Fruit fly (Drosophila melanogaster): Measurements from ENCODE around the gene Root.

- TF ChIP-seq HLH106 (tag; optimal IDR thresholded peaks at IDR 0.05) = no peak
- TF ChIP-seq ey (GFP tag; optimal IDR thresholded peaks at IDR 0.05) = no peak
- no peak for TF ChIP-seq CrebA (GFP tag; optimal IDR thresholded peaks at IDR 0.05; ENCODE audit: borderline replicate concordance)
- no peak for TF ChIP-seq Hr78 (GFP tag; optimal IDR thresholded peaks at IDR 0.05)
- TF ChIP-seq h (GFP tag; optimal IDR thresholded peaks at IDR 0.05) = no peak
Measured at dm6 chr3R:24102387-24102786, 10.7 kb upstream of the Root start.
